Fruit fly (Drosophila melanogaster) whole organism: Measurements from ENCODE around the gene mwh.
"Not testable (repeated sequence)": the region's sequence is repeated elsewhere in the genome, so short reads cannot be mapped to it uniquely, and the experiment has no call there.

Source experiments
- CG8478 ChIP-seq: fragments of >200 bp; optimal IDR thresholded peaks from 2 replicates; lab custom pipeline; 2018; ENCODE audit warnings: inconsistent platforms
- Dll ChIP-seq: fragments of >200 bp; optimal IDR thresholded peaks from 2 replicates; lab custom pipeline; 2017
- EcR ChIP-seq, 2 experiments: fragments of >200 bp; optimal IDR thresholded peaks; 2 replicates each; lab custom pipeline; 2017; ENCODE audit warnings: missing biosample characterization in 2 of 2, missing genetic modification characterization in 2 of 2, missing genetic modification reagents in 2 of 2
- pan ChIP-seq: fragments of >200 bp; optimal IDR thresholded peaks from 2 replicates; lab custom pipeline; 2017
- psq ChIP-seq: fragments of >200 bp; optimal IDR thresholded peaks from 2 replicates; lab custom pipeline; 2017
- usp ChIP-seq: fragments of >200 bp; optimal IDR thresholded peaks from 2 replicates; lab custom pipeline; 2017; ENCODE audit warnings: missing biosample characterization, missing genetic modification characterization, mixed read lengths

The mwh gene

dm6 chr3L:1238219-1238618 is 37.6 kb downstream of the mwh start, which contains the start of gene CG9192:
CG9192 (minus strand) TSS chr3L:1238319.
- no peak for TF ChIP-seq psq (lab: Kevin White, UChicago)

dm6 chr3L:1245810-1246209 is 45.2 kb downstream of the mwh start, which contains the start of gene Klp61F:
Klp61F (minus strand) TSS chr3L:1245910.
- TF ChIP-seq CG8478; psq (lab: Kevin White, UChicago); Dll (lab: Kevin White, UChicago): not testable (repeated sequence)

dm6 chr3L:1246823-1247222 is 46.2 kb downstream of the mwh start, which contains the start of gene CG32318:
CG32318 (minus strand) TSS chr3L:1246923.
- not testable (repeated sequence) for TF ChIP-seq pan (lab: Kevin White, UChicago); CG8478; Dll (lab: Kevin White, UChicago)

dm6 chr3L:1247627-1248295 is 47.2 kb downstream of the mwh start, which contains the start of the genes Psf1 and Sac1:
Psf1 (minus strand) TSS chr3L:1247677.
Sac1 (plus strand) TSS chr3L:1247817.
- TF ChIP-seq EcR (GFP tag; optimal IDR thresholded peaks at IDR 0.05; lab: Kevin White, UChicago): no peak
- no peak for TF ChIP-seq CG8478
- TF ChIP-seq usp (GFP tag; lab: Kevin White, UChicago): no peak
- TF ChIP-seq Dll (lab: Kevin White, UChicago): no peak
- TF ChIP-seq pan (lab: Kevin White, UChicago): no peak
- TF ChIP-seq psq (lab: Kevin White, UChicago): no peak

- no peak for TF ChIP-seq Dll (lab: Kevin White, UChicago)
- TF ChIP-seq psq (lab: Kevin White, UChicago): no peak
- TF ChIP-seq pan (lab: Kevin White, UChicago): no peak
- TF ChIP-seq CG8478: no peak
- no peak for TF ChIP-seq EcR (GFP tag; optimal IDR thresholded peaks at IDR 0.05; lab: Kevin White, UChicago)
- no peak for TF ChIP-seq usp (GFP tag; lab: Kevin White, UChicago)
Observed at dm6 chr3L:1250396-1250795, 49.8 kb downstream of the mwh start, which contains the start of gene Bfc. Bfc (plus strand) TSS chr3L:1250696.

dm6 chr3L:1251712-1252111 is 51.1 kb downstream of the mwh start, which contains the start of the genes CG9130 and CG9133:
CG9130 (plus strand) TSS chr3L:1252012.
CG9133 (plus strand) TSS chr3L:1252012.
- no peak for TF ChIP-seq Dll (lab: Kevin White, UChicago)
- no peak for TF ChIP-seq pan (lab: Kevin White, UChicago)
- TF ChIP-seq CG8478: no peak
- TF ChIP-seq psq (lab: Kevin White, UChicago): no peak
- no peak for TF ChIP-seq usp (GFP tag; lab: Kevin White, UChicago)
- TF ChIP-seq EcR (GFP tag; optimal IDR thresholded peaks at IDR 0.05; lab: Kevin White, UChicago): no peak

- no peak for TF ChIP-seq pan (lab: Kevin White, UChicago)
- TF ChIP-seq usp (GFP tag; lab: Kevin White, UChicago): no peak
- no peak for TF ChIP-seq Dll (lab: Kevin White, UChicago)
- no peak for TF ChIP-seq EcR (GFP tag; optimal IDR thresholded peaks at IDR 0.05; lab: Kevin White, UChicago)
- no peak for TF ChIP-seq CG8478
- no peak for TF ChIP-seq psq (lab: Kevin White, UChicago)
Observed at dm6 chr3L:1256061-1256780, 55.6 kb downstream of the mwh start, which contains the start of gene tfc. tfc (plus strand) TSS chr3L:1256449.

DNA sequence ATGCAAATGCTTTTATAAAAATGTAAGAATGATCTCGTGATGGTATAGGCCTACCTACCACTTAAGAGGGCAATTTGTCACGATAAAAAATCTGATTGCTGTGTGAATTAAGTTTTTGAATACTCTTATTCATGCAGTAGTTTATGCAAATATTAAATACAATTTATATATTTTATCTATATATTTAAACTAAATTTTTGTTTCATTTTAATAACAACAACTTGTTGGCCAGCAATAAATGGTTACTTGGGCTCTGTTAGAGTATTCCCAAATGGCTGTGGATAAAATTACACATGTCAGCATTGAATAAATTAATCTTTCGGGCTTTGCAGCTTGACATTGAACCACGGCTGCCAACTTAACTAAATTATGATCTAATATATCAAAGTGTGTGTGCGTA is 58.0 kb downstream of the mwh start:
- TF ChIP-seq psq (lab: Kevin White, UChicago) (no peak), pan (lab: Kevin White, UChicago) (no peak), EcR (GFP tag; optimal IDR thresholded peaks at IDR 0.05; lab: Kevin White, UChicago) (no peak), Dll (lab: Kevin White, UChicago) (no peak), usp (GFP tag; lab: Kevin White, UChicago) (no peak), CG8478 (no peak)

DNA sequence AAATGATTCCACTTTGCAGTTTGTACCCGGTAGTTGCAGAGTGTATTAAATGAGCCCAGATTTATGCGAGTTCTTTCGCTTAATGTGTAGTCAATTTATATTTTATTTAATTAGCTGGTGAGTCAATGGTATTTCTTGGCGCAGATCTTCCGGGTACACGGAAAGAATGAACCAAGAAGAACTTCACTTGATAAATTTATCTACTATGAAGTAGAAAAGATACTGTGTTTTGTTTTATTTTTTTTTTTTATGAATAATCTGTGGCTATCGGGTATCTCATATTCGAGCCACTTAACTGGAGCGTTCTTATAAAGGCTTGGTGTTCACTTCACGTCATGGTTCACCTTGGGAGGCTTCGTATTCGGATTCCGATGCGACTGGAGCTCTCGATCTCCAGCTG is 64.4 kb downstream of the mwh start:
- no peak for TF ChIP-seq Dll (lab: Kevin White, UChicago)
- no peak for TF ChIP-seq usp (GFP tag; lab: Kevin White, UChicago)
- TF ChIP-seq pan (lab: Kevin White, UChicago): peak; percentile 57
- TF ChIP-seq CG8478: no peak

DNA sequence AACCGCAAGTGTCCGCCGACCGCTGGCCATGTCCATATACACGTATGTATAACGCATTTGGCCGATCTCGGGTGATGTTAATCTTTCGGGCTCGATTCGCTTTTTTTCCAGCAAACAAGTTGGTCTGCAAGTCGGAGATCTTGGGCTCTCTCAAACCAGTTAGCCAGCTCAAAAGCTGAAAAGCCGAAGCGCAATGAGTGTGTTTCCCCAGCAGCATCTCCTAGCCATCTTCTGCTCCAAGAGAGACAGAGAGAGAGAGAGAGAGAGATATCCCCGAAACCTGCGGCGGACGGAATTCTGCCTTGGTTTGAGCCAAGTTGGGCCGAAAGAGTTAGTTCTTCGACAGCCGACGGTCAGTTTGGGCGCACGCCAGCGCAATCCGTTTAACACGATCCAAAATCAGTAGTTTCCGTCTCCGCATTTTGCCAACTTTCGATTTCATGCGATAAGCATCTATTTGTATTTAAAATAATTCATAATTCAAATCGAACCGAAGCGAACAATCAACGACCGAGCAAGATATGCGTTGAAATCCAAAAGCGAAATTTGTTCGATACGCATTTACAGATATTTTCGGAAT is 64.9 kb downstream of the mwh start:
- TF ChIP-seq psq (lab: Kevin White, UChicago) (no peak), usp (GFP tag; lab: Kevin White, UChicago) (no peak), pan (lab: Kevin White, UChicago) (no peak), CG8478 (no peak), Dll (lab: Kevin White, UChicago) (no peak), EcR (GFP tag; optimal IDR thresholded peaks at IDR 0.05; lab: Kevin White, UChicago) (no peak)

DNA sequence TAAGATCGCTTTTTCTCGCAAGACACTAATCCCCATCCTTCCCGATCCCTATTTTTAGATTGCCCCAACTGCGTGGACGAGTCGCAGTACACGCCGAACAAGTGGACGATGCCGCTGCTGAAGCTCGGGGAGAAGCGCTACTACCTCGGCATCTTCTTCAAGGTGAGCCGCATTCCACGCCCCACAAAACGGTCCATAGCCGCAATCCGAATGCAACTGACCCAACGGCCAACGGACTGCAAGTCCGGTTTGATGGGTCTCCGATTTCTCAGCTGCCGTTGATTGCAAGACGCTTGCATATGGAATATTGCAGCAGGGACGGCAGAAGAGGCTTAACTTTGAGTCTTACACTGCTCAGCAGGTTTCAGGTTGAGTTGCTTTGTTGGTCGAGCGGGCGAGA is 68.4 kb downstream of the mwh start:
- no peak for TF ChIP-seq usp (GFP tag; lab: Kevin White, UChicago)
- TF ChIP-seq EcR (GFP tag; optimal IDR thresholded peaks at IDR 0.05; lab: Kevin White, UChicago): no peak
- TF ChIP-seq psq (lab: Kevin White, UChicago): no peak
- TF ChIP-seq Dll (lab: Kevin White, UChicago): no peak
- no peak for TF ChIP-seq pan (lab: Kevin White, UChicago)
- TF ChIP-seq CG8478: no peak
